Worm (Caenorhabditis elegans): ENCODE measurements around the gene snf-3.

DNA sequence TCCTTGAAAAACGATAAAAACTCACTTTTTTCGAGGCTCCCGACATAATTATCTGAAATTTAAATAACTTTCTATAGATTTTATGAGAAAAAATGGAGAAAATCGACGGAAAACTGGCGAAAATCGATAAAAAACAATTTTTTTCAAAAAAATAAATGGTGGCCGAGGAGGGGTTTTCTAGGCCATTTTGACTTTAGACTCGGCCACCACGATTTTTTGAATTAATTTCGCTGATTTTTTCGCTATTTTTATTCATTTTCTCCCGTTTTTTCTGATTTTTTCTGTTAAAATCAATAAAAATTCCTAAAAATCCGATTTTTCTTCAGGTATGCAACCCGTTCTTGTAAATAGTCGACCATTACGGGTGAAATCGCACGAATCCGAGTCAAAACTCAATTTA lies 31.4 kb downstream of the snf-3 start, which contains the start of the genes sut-1 and eri-3:
- TF ChIP-seq W03F9.2 (tag; optimal IDR thresholded peaks at IDR 0.05) (no peak), dao-5 (tag; optimal IDR thresholded peaks at IDR 0.05) (no peak)
